Fruit fly (Drosophila melanogaster) whole organism, prepupa: ENCODE data around the gene stas.
A peak's percentile ranks its signal among the peaks of the same experiment; 100 is the strongest.

Experiments
- Blimp-1 ChIP-seq: fragments of 200-800 bp; sonication (Bioruptor generic); optimal IDR thresholded peaks from 3 replicates; lab custom pipeline; 2017; ENCODE audit warnings: missing biosample characterization, missing genetic modification characterization, mild to moderate bottlenecking, moderate library complexity, missing genetic modification reagents
- CG10631 ChIP-seq: fragments of 200-800 bp; sonication (Bioruptor generic); optimal IDR thresholded peaks from 2 replicates; lab custom pipeline; 2016; ENCODE audit warnings: missing biosample characterization, missing genetic modification characterization
- CG10669 ChIP-seq: fragments of 200-800 bp; sonication (Bioruptor generic); optimal IDR thresholded peaks from 3 replicates; lab custom pipeline; 2018; ENCODE audit warnings: missing biosample characterization, mild to moderate bottlenecking, missing genetic modification characterization, moderate library complexity
- CG11762 ChIP-seq: fragments of 200-800 bp; sonication (Bioruptor generic); optimal IDR thresholded peaks from 3 replicates; lab custom pipeline; 2016; ENCODE audit warnings: missing biosample characterization, missing genetic modification characterization; ENCODE audit not compliant: insufficient read depth
- CG15336 ChIP-seq: fragments of 200-800 bp; sonication (Bioruptor generic); IDR thresholded peaks from 2 replicates; pipeline ENCODE4 v1.3.6; 2022; ENCODE audit warnings: missing biosample characterization, missing genetic modification characterization
- CG1621 ChIP-seq: fragments of 200-800 bp; sonication (Bioruptor generic); optimal IDR thresholded peaks from 3 replicates; lab custom pipeline; 2018; ENCODE audit warnings: missing biosample characterization, mild to moderate bottlenecking, missing genetic modification characterization
- CG3032 ChIP-seq: fragments of 200-800 bp; optimal IDR thresholded peaks from 2 replicates; lab custom pipeline; 2019; ENCODE audit warnings: missing biosample characterization, mild to moderate bottlenecking, missing genetic modification characterization, moderate library complexity
- CG31627 ChIP-seq: fragments of 200-800 bp; sonication (Bioruptor generic); optimal IDR thresholded peaks from 3 replicates; lab custom pipeline; 2016; ENCODE audit warnings: missing biosample characterization, missing genetic modification characterization
- CG32006 ChIP-seq: fragments of 200-800 bp; sonication (Bioruptor generic); optimal IDR thresholded peaks from 3 replicates; lab custom pipeline; 2017; ENCODE audit warnings: missing biosample characterization, mild to moderate bottlenecking, missing genetic modification characterization
- CG34406 ChIP-seq: fragments of 200-800 bp; sonication (Bioruptor generic); optimal IDR thresholded peaks from 3 replicates; lab custom pipeline; 2016; ENCODE audit warnings: missing biosample characterization, missing genetic modification characterization
- CG3919 ChIP-seq: fragments of 200-800 bp; sonication (Bioruptor generic); optimal IDR thresholded peaks from 3 replicates; lab custom pipeline; 2016; ENCODE audit warnings: missing biosample characterization, missing genetic modification characterization
- CG4318 ChIP-seq: fragments of 200-800 bp; sonication (Bioruptor generic); optimal IDR thresholded peaks from 3 replicates; lab custom pipeline; 2017; ENCODE audit warnings: missing biosample characterization, mild to moderate bottlenecking, missing genetic modification characterization
- CG6163 ChIP-seq: fragments of 200-800 bp; sonication (Bioruptor generic); IDR thresholded peaks from 3 replicates; pipeline ENCODE4 v1.3.6; 2022; ENCODE audit warnings: missing biosample characterization, missing genetic modification characterization
- CG6276 ChIP-seq: fragments of 200-800 bp; sonication (Bioruptor generic); optimal IDR thresholded peaks from 2 replicates; lab custom pipeline; 2017; ENCODE audit warnings: missing biosample characterization, mild to moderate bottlenecking, missing genetic modification characterization
- CG6792 ChIP-seq: fragments of 200-800 bp; sonication (Bioruptor generic); optimal IDR thresholded peaks from 3 replicates; lab custom pipeline; 2016; ENCODE audit warnings: missing biosample characterization, missing genetic modification characterization
- CG6808 ChIP-seq: fragments of 200-800 bp; sonication (Bioruptor generic); optimal IDR thresholded peaks from 3 replicates; lab custom pipeline; 2017; ENCODE audit warnings: missing biosample characterization, missing genetic modification characterization, mild to moderate bottlenecking, moderate library complexity, missing genetic modification reagents
- CG6854 ChIP-seq: fragments of 200-800 bp; sonication (Bioruptor generic); optimal IDR thresholded peaks from 2 replicates; lab custom pipeline; 2017; ENCODE audit warnings: missing biosample characterization, mild to moderate bottlenecking, missing genetic modification characterization
- CG7368 ChIP-seq: fragments of 200-800 bp; sonication (Bioruptor generic); optimal IDR thresholded peaks from 3 replicates; lab custom pipeline; 2016; ENCODE audit warnings: missing biosample characterization, missing genetic modification characterization
- CG8632 ChIP-seq: fragments of 200-800 bp; sonication (Bioruptor generic); optimal IDR thresholded peaks from 3 replicates; lab custom pipeline; 2016; ENCODE audit warnings: missing biosample characterization, missing genetic modification characterization
- CG9139 ChIP-seq: fragments of 200-800 bp; sonication (Bioruptor generic); optimal IDR thresholded peaks from 3 replicates; lab custom pipeline; 2017; ENCODE audit warnings: missing biosample characterization, mild to moderate bottlenecking, missing genetic modification characterization
- Eip75B ChIP-seq: fragments of 200-800 bp; sonication (Bioruptor generic); optimal IDR thresholded peaks from 3 replicates; lab custom pipeline; 2016; ENCODE audit warnings: missing biosample characterization, missing genetic modification characterization
- Eip78C ChIP-seq: fragments of 200-800 bp; sonication (Bioruptor generic); peaks from one replicate; lab custom pipeline; 2016; ENCODE audit warnings: missing biosample characterization, missing genetic modification characterization
- Eip93F ChIP-seq: fragments of 200-800 bp; sonication (Bioruptor generic); optimal IDR thresholded peaks from 2 replicates; lab custom pipeline; 2016; ENCODE audit warnings: missing biosample characterization, mild to moderate bottlenecking, missing genetic modification characterization
- Ets96B ChIP-seq: fragments of 200-800 bp; optimal IDR thresholded peaks from 2 replicates; lab custom pipeline; 2019; ENCODE audit warnings: missing biosample characterization, mild to moderate bottlenecking, missing genetic modification characterization, moderate library complexity
- Gug ChIP-seq: fragments of 200-800 bp; sonication (Bioruptor generic); IDR thresholded peaks from 2 replicates; pipeline ENCODE4 v1.3.6; 2022; ENCODE audit warnings: missing biosample characterization, missing genetic modification characterization
- Hr39 ChIP-seq: fragments of 200-800 bp; sonication (Bioruptor generic); optimal IDR thresholded peaks from 2 replicates; lab custom pipeline; 2016; ENCODE audit warnings: missing biosample characterization, missing genetic modification characterization
- Hr4 ChIP-seq: fragments of 200-800 bp; sonication (Bioruptor generic); optimal IDR thresholded peaks from 3 replicates; lab custom pipeline; 2016; ENCODE audit warnings: missing biosample characterization, missing genetic modification characterization
- Lpt ChIP-seq: fragments of 200-800 bp; sonication (Bioruptor generic); optimal IDR thresholded peaks from 3 replicates; lab custom pipeline; 2016; ENCODE audit warnings: missing biosample characterization, missing genetic modification characterization
- Met ChIP-seq: fragments of 200-800 bp; sonication (Bioruptor generic); optimal IDR thresholded peaks from 3 replicates; lab custom pipeline; 2016; ENCODE audit warnings: missing biosample characterization, missing genetic modification characterization
- OdsH ChIP-seq: fragments of 200-800 bp; sonication (Bioruptor generic); optimal IDR thresholded peaks from 3 replicates; lab custom pipeline; 2016; ENCODE audit warnings: missing biosample characterization, missing genetic modification characterization
- Sox102F ChIP-seq: fragments of 200-800 bp; sonication (Bioruptor generic); optimal IDR thresholded peaks from 2 replicates; lab custom pipeline; 2016; ENCODE audit warnings: missing biosample characterization, mild to moderate bottlenecking, missing genetic modification characterization
- Sox14 ChIP-seq: fragments of 200-800 bp; sonication (Bioruptor generic); optimal IDR thresholded peaks from 3 replicates; lab custom pipeline; 2016; ENCODE audit warnings: missing biosample characterization, missing genetic modification characterization
- Sox15 ChIP-seq: fragments of 200-800 bp; sonication (Bioruptor generic); optimal IDR thresholded peaks from 3 replicates; lab custom pipeline; 2016; ENCODE audit warnings: missing biosample characterization, missing genetic modification characterization
- achi ChIP-seq: fragments of 200-800 bp; sonication (Bioruptor generic); optimal IDR thresholded peaks from 3 replicates; lab custom pipeline; 2016; ENCODE audit warnings: missing biosample characterization, missing genetic modification characterization
- cyc ChIP-seq: fragments of 200-800 bp; sonication (Bioruptor generic); optimal IDR thresholded peaks from 3 replicates; lab custom pipeline; 2016; ENCODE audit warnings: missing biosample characterization, missing genetic modification characterization
- dac ChIP-seq: fragments of 200-800 bp; sonication (Bioruptor generic); optimal IDR thresholded peaks from 2 replicates; lab custom pipeline; 2017; ENCODE audit warnings: missing biosample characterization, mild to moderate bottlenecking, missing genetic modification characterization
- dsx ChIP-seq: fragments of 200-800 bp; optimal IDR thresholded peaks from 3 replicates; lab custom pipeline; 2019; ENCODE audit warnings: missing biosample characterization, mild to moderate bottlenecking, missing genetic modification characterization, moderate library complexity; ENCODE audit not compliant: poor library complexity, severe bottlenecking
- eg ChIP-seq: fragments of 200-800 bp; sonication (Bioruptor generic); IDR thresholded peaks from 3 replicates; pipeline ENCODE4 v1.3.6; 2022; ENCODE audit warnings: missing biosample characterization, missing genetic modification characterization
- net ChIP-seq: fragments of 200-800 bp; sonication (Bioruptor generic); optimal IDR thresholded peaks from 3 replicates; lab custom pipeline; 2016; ENCODE audit warnings: missing biosample characterization, missing genetic modification characterization
- ss ChIP-seq, 2 experiments: fragments of 200-800 bp; sonication (Bioruptor generic); optimal IDR thresholded peaks; 2 replicates in 1 of 2; 3 replicates in 1 of 2; lab custom pipeline; 2017 to 2018; ENCODE audit warnings: mild to moderate bottlenecking in 2 of 2, missing biosample characterization in 2 of 2, missing genetic modification characterization in 2 of 2, moderate library complexity in 1 of 2
- svp ChIP-seq: fragments of 200-800 bp; sonication (Bioruptor generic); peaks from one replicate; lab custom pipeline; 2016; ENCODE audit warnings: missing biosample characterization, missing genetic modification characterization
- vri ChIP-seq: fragments of 200-800 bp; sonication (Bioruptor generic); optimal IDR thresholded peaks from 3 replicates; lab custom pipeline; 2016; ENCODE audit warnings: missing biosample characterization, mild to moderate bottlenecking, missing genetic modification characterization

Gene stas

dm6 chrX:17579782-17580451 is 47.8 kb downstream of the stas start, which contains the start of gene CG12991 (continued):
- TF ChIP-seq vri (GFP tag; lab: Kevin White, UChicago) (peak; percentile 42), CG10669 (GFP tag; lab: Kevin White, UChicago) (no peak), CG6792 (GFP tag; lab: Kevin White, UChicago) (peak; percentile 16), CG3032 (tag; lab: Kevin White, UChicago) (no peak), net (GFP tag; lab: Kevin White, UChicago) (peak; percentile 31), Eip75B (GFP tag; lab: Kevin White, UChicago) (no peak), Hr4 (GFP tag; lab: Kevin White, UChicago) (peak; percentile 30), CG8632 (GFP tag; lab: Kevin White, UChicago) (no peak), OdsH (GFP tag; lab: Kevin White, UChicago) (no peak)

dm6 chrX:17578869-17579781 is 48.6 kb downstream of the stas start, which contains the start of gene Ankle2:
Gene Ankle2 (minus strand): TSS chrX:17579229.
- TF ChIP-seq CG15336 (GFP tag; lab: Robert Waterston, UW) (peak; percentile 17; the same call in 1 of the 2 replicates), CG31627 (no peak), svp (peak; percentile 49), Sox14 (no peak), CG6854 (GFP tag; lab: Kevin White, UChicago) (peak; percentile 2), ss (GFP tag; optimal IDR thresholded peaks at IDR 0.05; lab: Kevin White, UChicago) (peak; percentile 31 to 32), net (GFP tag; lab: Kevin White, UChicago) (peak; percentile 25)

- peak; percentile 55 for TF ChIP-seq CG10669 (GFP tag; lab: Kevin White, UChicago)
- TF ChIP-seq CG6792 (GFP tag; lab: Kevin White, UChicago): peak; percentile 34
- TF ChIP-seq eg (GFP tag; lab: Robert Waterston, UW): peak; percentile 61; the same call in 2 of the 3 replicates
- no peak for TF ChIP-seq CG6854 (GFP tag; lab: Kevin White, UChicago)
- TF ChIP-seq CG9139 (GFP tag; lab: Kevin White, UChicago): no peak
- TF ChIP-seq Gug (GFP tag; lab: Robert Waterston, UW): 0 out of 2 replicates have a peak, but pooled peaks have one; percentile 23
- no peak for TF ChIP-seq CG11762
- peak; percentile 59 for TF ChIP-seq Hr39 (GFP tag; lab: Kevin White, UChicago)
- peak; percentile 72 for TF ChIP-seq CG32006 (GFP tag; lab: Kevin White, UChicago)
- TF ChIP-seq CG10631 (GFP tag; lab: Kevin White, UChicago): peak; percentile 56
- TF ChIP-seq CG3919 (GFP tag; lab: Kevin White, UChicago): peak; percentile 41
- TF ChIP-seq Sox14: peak; percentile 54
- no peak for TF ChIP-seq dsx (GFP tag; lab: Kevin White, UChicago)
- peak; percentile 60 for TF ChIP-seq CG6276 (GFP tag; lab: Kevin White, UChicago)
- peak; percentile 23 for TF ChIP-seq Sox15 (GFP tag; lab: Kevin White, UChicago)
- TF ChIP-seq CG7368: peak; percentile 1
- TF ChIP-seq svp: peak; percentile 80
- TF ChIP-seq net (GFP tag; lab: Kevin White, UChicago): peak; percentile 27
- peak; percentile 36 for TF ChIP-seq cyc (GFP tag; lab: Kevin White, UChicago)
- peak; percentile 52 for TF ChIP-seq OdsH (GFP tag; lab: Kevin White, UChicago)
- TF ChIP-seq CG8632 (GFP tag; lab: Kevin White, UChicago): peak; percentile 26
- TF ChIP-seq CG6808 (GFP tag; lab: Kevin White, UChicago): peak; percentile 54
- peak; percentile 46 for TF ChIP-seq CG15336 (GFP tag; lab: Robert Waterston, UW)
- TF ChIP-seq Sox102F (GFP tag; lab: Kevin White, UChicago): peak; percentile 42
- peak; percentile 46 for TF ChIP-seq CG4318 (GFP tag; lab: Kevin White, UChicago)
- peak; percentile 13 for TF ChIP-seq dac (GFP tag; lab: Kevin White, UChicago)
- TF ChIP-seq Lpt: no peak
- peak; percentile 54 for TF ChIP-seq achi (GFP tag; lab: Kevin White, UChicago)
- peak; percentile 48 for TF ChIP-seq Met (GFP tag; lab: Kevin White, UChicago)
- TF ChIP-seq Eip93F (GFP tag; lab: Kevin White, UChicago): no peak
- TF ChIP-seq CG6163 (GFP tag; lab: Robert Waterston, UW): peak; percentile 69
- peak; percentile 12 for TF ChIP-seq Ets96B
- TF ChIP-seq Eip78C (GFP tag; lab: Kevin White, UChicago): peak; percentile 93
- TF ChIP-seq CG34406 (GFP tag; lab: Kevin White, UChicago): peak; percentile 45
- TF ChIP-seq CG1621 (tag; lab: Kevin White, UChicago): no peak
- TF ChIP-seq Blimp-1 (GFP tag; lab: Kevin White, UChicago): no peak
These were observed 49.6 kb downstream of the stas start for dm6 chrX:17578124-17578523.
